Worm (Caenorhabditis elegans): ENCODE data around the gene nhr-26.

Gene nhr-26

ce11 chrX:12700456-12700855 lies at the start of gene nhr-26:
Gene nhr-26 (minus strand): TSS chrX:12700465.
- TF ChIP-seq ztf-23 (GFP tag; IDR thresholded peaks at IDR 0.05) (no peak), T22C8.4 (GFP tag; IDR thresholded peaks at IDR 0.05) (no peak), tab-1 (GFP tag; IDR thresholded peaks at IDR 0.05) (no peak), ref-1 (GFP tag; conservative IDR thresholded peaks at IDR 0.05) (no peak)

DNA sequence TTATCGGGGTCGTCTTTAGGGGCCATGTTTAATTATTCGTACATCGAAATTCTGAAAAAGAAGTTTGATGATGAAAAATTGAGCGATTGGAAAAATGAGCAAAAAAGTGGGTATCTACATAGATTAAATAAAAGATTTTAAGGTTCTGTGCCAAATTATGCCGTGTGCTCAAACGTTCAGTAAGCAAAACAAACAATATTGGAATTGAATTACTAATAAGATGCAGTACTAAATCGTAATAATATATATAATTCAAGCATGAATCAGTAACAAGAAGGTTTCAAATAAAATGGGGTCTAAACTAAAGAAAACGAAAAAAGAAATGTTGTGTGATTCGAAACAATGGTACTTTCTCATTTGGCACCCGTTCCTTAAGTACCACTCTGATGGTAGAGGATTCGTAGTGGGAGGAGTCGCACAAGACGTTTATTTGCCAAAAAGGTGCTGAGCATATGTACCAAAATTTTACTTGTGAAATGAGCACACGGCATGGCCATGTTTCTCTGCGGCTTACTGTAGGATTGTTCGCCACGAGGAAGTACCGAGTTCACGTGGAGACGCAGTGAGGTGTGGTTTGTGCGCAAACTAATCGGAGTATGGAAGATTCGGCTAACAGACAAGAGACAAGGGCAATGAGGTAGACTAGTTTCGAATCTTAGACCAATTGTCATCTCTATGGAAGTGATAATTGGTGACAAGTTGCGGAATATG lies 49.4 kb upstream of the nhr-26 start, which contains the start of gene pgp-14:
pgp-14 (minus strand) TSS at position 51 of the 711 bp plus-strand sequence.
- TF ChIP-seq klf-2 (GFP tag; conservative IDR thresholded peaks at IDR 0.05) (no peak), tab-1 (GFP tag; IDR thresholded peaks at IDR 0.05) (no peak)

- TF ChIP-seq tab-1 (GFP tag; IDR thresholded peaks at IDR 0.05): no peak
- TF ChIP-seq cog-1 (tag; optimal IDR thresholded peaks at IDR 0.05): no peak
- TF ChIP-seq med-1 (GFP tag; optimal IDR thresholded peaks at IDR 0.05; ENCODE audit: insufficient read depth): no peak
- TF ChIP-seq klf-2 (GFP tag; conservative IDR thresholded peaks at IDR 0.05): no peak
- TF ChIP-seq ztf-23 (GFP tag; IDR thresholded peaks at IDR 0.05): no peak
- TF ChIP-seq ref-1 (GFP tag; conservative IDR thresholded peaks at IDR 0.05): no peak
- no peak for TF ChIP-seq ztf-29 (GFP tag; IDR thresholded peaks at IDR 0.05)
- no peak for TF ChIP-seq T22C8.4 (GFP tag; IDR thresholded peaks at IDR 0.05)
- no peak for TF ChIP-seq flt-1 (GFP tag; IDR thresholded peaks at IDR 0.05)
Observed at ce11 chrX:12738454-12738853, 38.2 kb upstream of the nhr-26 start, which contains the start of gene pgp-13. Gene pgp-13 (plus strand): TSS chrX:12738754.

ce11 chrX:12731188-12731857 lies 31.1 kb upstream of the nhr-26 start, which contains the start of gene pgp-12:
Gene pgp-12 (plus strand): TSS chrX:12731807.
- no peak for TF ChIP-seq cog-1 (tag; optimal IDR thresholded peaks at IDR 0.05)
- TF ChIP-seq med-1 (GFP tag; optimal IDR thresholded peaks at IDR 0.05; ENCODE audit: insufficient read depth): no peak
- no peak for TF ChIP-seq T22C8.4 (GFP tag; IDR thresholded peaks at IDR 0.05)
- no peak for TF ChIP-seq ref-1 (GFP tag; conservative IDR thresholded peaks at IDR 0.05)
- no peak for TF ChIP-seq tab-1 (GFP tag; IDR thresholded peaks at IDR 0.05)
- no peak for TF ChIP-seq ztf-29 (GFP tag; IDR thresholded peaks at IDR 0.05)
- no peak for TF ChIP-seq ztf-23 (GFP tag; IDR thresholded peaks at IDR 0.05)
- no peak for TF ChIP-seq klf-2 (GFP tag; conservative IDR thresholded peaks at IDR 0.05)
- no peak for TF ChIP-seq flt-1 (GFP tag; IDR thresholded peaks at IDR 0.05)

DNA sequence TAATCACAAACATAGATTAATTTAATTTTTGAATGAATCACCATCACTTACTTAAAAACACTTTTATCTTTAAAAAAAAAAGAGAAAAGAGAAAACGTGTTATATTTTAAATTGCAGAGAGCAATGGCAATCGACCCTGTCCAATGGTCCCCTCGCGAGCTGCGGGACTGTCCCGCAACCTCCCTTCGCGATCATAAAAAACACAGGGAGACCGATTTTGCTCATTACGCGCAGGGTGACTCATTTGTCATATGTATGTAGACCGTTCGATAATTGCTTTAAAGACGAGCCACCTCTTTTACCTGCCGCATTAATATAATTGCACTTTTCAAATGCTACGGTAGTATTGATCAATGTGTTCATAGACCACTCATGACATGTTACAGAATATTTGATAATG lies 29.8 kb upstream of the nhr-26 start:
- TF ChIP-seq ref-1 (GFP tag; conservative IDR thresholded peaks at IDR 0.05): no peak
- no peak for TF ChIP-seq med-1 (GFP tag; optimal IDR thresholded peaks at IDR 0.05; ENCODE audit: insufficient read depth)
- TF ChIP-seq flt-1 (GFP tag; IDR thresholded peaks at IDR 0.05): no peak
- TF ChIP-seq tab-1 (GFP tag; IDR thresholded peaks at IDR 0.05): no peak
- TF ChIP-seq ztf-29 (GFP tag; IDR thresholded peaks at IDR 0.05): no peak
- TF ChIP-seq ztf-23 (GFP tag; IDR thresholded peaks at IDR 0.05): no peak
- TF ChIP-seq T22C8.4 (GFP tag; IDR thresholded peaks at IDR 0.05): no peak
- no peak for TF ChIP-seq cog-1 (tag; optimal IDR thresholded peaks at IDR 0.05)
- TF ChIP-seq klf-2 (GFP tag; conservative IDR thresholded peaks at IDR 0.05): no peak

DNA sequence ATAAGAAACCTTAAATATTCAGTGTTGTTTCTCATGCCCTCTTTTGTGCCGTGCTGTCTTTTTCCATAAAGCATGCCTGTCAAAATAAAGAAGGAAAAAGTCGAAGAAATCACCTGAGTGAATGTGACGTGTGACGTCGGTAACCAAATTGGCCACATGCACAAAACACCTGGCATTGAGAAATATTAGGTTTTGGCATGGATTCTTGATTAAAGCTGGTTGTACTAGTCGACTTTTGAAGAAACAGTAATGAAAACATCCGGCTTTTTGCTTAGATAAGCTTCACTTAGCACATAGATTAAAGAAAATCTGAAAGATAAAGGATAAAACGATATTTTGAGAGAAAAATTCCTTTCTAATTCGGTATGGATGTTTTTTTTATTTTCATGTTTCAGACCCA lies 25.9 kb upstream of the nhr-26 start:
- no peak for TF ChIP-seq flt-1 (GFP tag; IDR thresholded peaks at IDR 0.05)
- TF ChIP-seq ztf-29 (GFP tag; IDR thresholded peaks at IDR 0.05): no peak
- TF ChIP-seq cog-1 (tag; optimal IDR thresholded peaks at IDR 0.05): no peak
- TF ChIP-seq ztf-23 (GFP tag; IDR thresholded peaks at IDR 0.05): no peak
- TF ChIP-seq ref-1 (GFP tag; conservative IDR thresholded peaks at IDR 0.05): no peak
- no peak for TF ChIP-seq klf-2 (GFP tag; conservative IDR thresholded peaks at IDR 0.05)
- no peak for TF ChIP-seq tab-1 (GFP tag; IDR thresholded peaks at IDR 0.05)
- no peak for TF ChIP-seq med-1 (GFP tag; optimal IDR thresholded peaks at IDR 0.05; ENCODE audit: insufficient read depth)
- TF ChIP-seq T22C8.4 (GFP tag; IDR thresholded peaks at IDR 0.05): no peak

ce11 chrX:12721429-12721828 lies 21.2 kb upstream of the nhr-26 start:
- TF ChIP-seq flt-1 (GFP tag; IDR thresholded peaks at IDR 0.05) (no peak), ref-1 (GFP tag; conservative IDR thresholded peaks at IDR 0.05) (no peak), cog-1 (tag; optimal IDR thresholded peaks at IDR 0.05) (no peak), ztf-23 (GFP tag; IDR thresholded peaks at IDR 0.05) (no peak), tab-1 (GFP tag; IDR thresholded peaks at IDR 0.05) (no peak), ztf-29 (GFP tag; IDR thresholded peaks at IDR 0.05) (no peak), klf-2 (GFP tag; conservative IDR thresholded peaks at IDR 0.05) (no peak), med-1 (GFP tag; optimal IDR thresholded peaks at IDR 0.05; ENCODE audit: insufficient read depth) (no peak), T22C8.4 (GFP tag; IDR thresholded peaks at IDR 0.05) (no peak)

DNA sequence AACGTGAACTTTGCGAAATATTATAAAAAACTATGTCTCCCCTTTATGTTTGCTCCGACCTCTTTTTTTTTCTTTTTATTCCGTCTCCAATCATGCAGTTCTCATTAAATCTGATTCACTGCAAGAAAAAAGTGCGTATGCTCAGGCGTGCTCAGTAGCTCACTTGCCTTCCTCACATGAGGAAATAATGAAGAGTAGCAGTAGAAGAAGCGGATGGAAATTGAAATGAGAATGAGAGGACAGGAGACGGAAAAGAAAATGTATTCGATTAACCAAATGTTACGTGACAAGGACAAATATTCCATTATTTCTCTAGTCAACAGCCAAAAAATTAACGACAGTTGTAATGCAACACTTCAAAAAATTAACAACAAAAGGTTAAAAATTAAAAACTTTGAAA lies 12.7 kb upstream of the nhr-26 start:
- TF ChIP-seq T22C8.4 (GFP tag; IDR thresholded peaks at IDR 0.05) (no peak), ztf-29 (GFP tag; IDR thresholded peaks at IDR 0.05) (no peak), tab-1 (GFP tag; IDR thresholded peaks at IDR 0.05) (no peak), ztf-23 (GFP tag; IDR thresholded peaks at IDR 0.05) (no peak), ref-1 (GFP tag; conservative IDR thresholded peaks at IDR 0.05) (no peak), cog-1 (tag; optimal IDR thresholded peaks at IDR 0.05) (no peak), klf-2 (GFP tag; conservative IDR thresholded peaks at IDR 0.05) (no peak), med-1 (GFP tag; optimal IDR thresholded peaks at IDR 0.05; ENCODE audit: insufficient read depth) (no peak), flt-1 (GFP tag; IDR thresholded peaks at IDR 0.05) (no peak)

DNA sequence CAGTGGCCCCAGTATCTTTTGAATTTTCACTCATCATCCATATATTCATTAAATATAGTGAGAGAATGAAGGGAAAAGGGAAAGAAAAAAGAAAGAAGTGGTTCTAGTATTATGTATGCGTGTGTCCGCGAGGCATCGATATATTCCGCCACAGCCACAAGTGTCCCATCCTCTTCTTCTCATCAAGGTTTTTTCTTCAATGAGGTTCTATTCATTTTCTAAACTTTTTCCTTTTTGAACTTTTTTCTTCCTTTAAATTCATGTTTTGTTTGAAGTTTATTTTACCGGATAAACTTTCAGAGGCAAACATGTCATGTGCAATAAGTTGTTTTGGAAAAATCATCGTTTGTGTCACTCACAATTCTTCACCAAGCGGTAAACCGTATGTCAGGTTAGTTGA lies 12.1 kb upstream of the nhr-26 start, which contains the start of gene rgs-2:
rgs-2 (plus strand) TSS at position 301 of the 400 bp plus-strand sequence.
- no peak for TF ChIP-seq flt-1 (GFP tag; IDR thresholded peaks at IDR 0.05)
- TF ChIP-seq med-1 (GFP tag; optimal IDR thresholded peaks at IDR 0.05; ENCODE audit: insufficient read depth): no peak
- TF ChIP-seq ztf-29 (GFP tag; IDR thresholded peaks at IDR 0.05): no peak
- no peak for TF ChIP-seq tab-1 (GFP tag; IDR thresholded peaks at IDR 0.05)
- no peak for TF ChIP-seq cog-1 (tag; optimal IDR thresholded peaks at IDR 0.05)
- no peak for TF ChIP-seq ref-1 (GFP tag; conservative IDR thresholded peaks at IDR 0.05)
- TF ChIP-seq klf-2 (GFP tag; conservative IDR thresholded peaks at IDR 0.05): no peak
- no peak for TF ChIP-seq T22C8.4 (GFP tag; IDR thresholded peaks at IDR 0.05)
